Worm (Caenorhabditis elegans): Measurements from ENCODE around the gene B0491.6.

Gene B0491.6

ce11 chrII:11371981-11372380 is 23.8 kb upstream of the B0491.6 start, which contains the start of gene C33B4.2:
Gene C33B4.2, minus strand, starts transcription at chrII:11372145.
- TF ChIP-seq madf-2 (tag; optimal IDR thresholded peaks at IDR 0.05), result no peak
- TF ChIP-seq che-1 (tag; optimal IDR thresholded peaks at IDR 0.05), result no peak
- TF ChIP-seq hlh-6 (tag; optimal IDR thresholded peaks at IDR 0.05), result no peak
- no peak for TF ChIP-seq C38D4.7 (GFP tag; optimal IDR thresholded peaks at IDR 0.05)
- no peak for TF ChIP-seq pqm-1 (tag; optimal IDR thresholded peaks at IDR 0.05)
- TF ChIP-seq dve-1 (tag; optimal IDR thresholded peaks at IDR 0.05), result no peak
- no peak for TF ChIP-seq zip-5 (tag; optimal IDR thresholded peaks at IDR 0.05)
- TF ChIP-seq unc-86 (tag; optimal IDR thresholded peaks at IDR 0.05), result no peak
- no peak for TF ChIP-seq ttx-3 (tag; optimal IDR thresholded peaks at IDR 0.05)
- no peak for TF ChIP-seq pat-9 (tag; optimal IDR thresholded peaks at IDR 0.05)
- no peak for TF ChIP-seq unc-3 (GFP tag; conservative IDR thresholded peaks at IDR 0.05)
- no peak for TF ChIP-seq unc-3 (tag; optimal IDR thresholded peaks at IDR 0.05)
- TF ChIP-seq pax-1 (tag; optimal IDR thresholded peaks at IDR 0.05), result no peak
- TF ChIP-seq nhr-232 (tag; optimal IDR thresholded peaks at IDR 0.05), result no peak
- TF ChIP-seq syd-9 (tag; optimal IDR thresholded peaks at IDR 0.05), result no peak
- TF ChIP-seq K09A11.1 (tag; optimal IDR thresholded peaks at IDR 0.05; ENCODE audit: insufficient read depth), result no peak

- TF ChIP-seq ceh-18 (tag; optimal IDR thresholded peaks at IDR 0.05) (no peak), ceh-34 (tag; optimal IDR thresholded peaks at IDR 0.05) (no peak), elt-4 (tag; optimal IDR thresholded peaks at IDR 0.05) (no peak), dmd-4 (tag; optimal IDR thresholded peaks at IDR 0.05; ENCODE audit: borderline replicate concordance) (no peak), fax-1 (tag; optimal IDR thresholded peaks at IDR 0.05) (no peak), tbx-2 (tag; optimal IDR thresholded peaks at IDR 0.05) (no peak), odd-2 (tag; optimal IDR thresholded peaks at IDR 0.05) (no peak), che-1 (tag; optimal IDR thresholded peaks at IDR 0.05) (no peak), hlh-6 (tag; optimal IDR thresholded peaks at IDR 0.05) (no peak), rnt-1 (tag; optimal IDR thresholded peaks at IDR 0.05) (no peak), hlh-13 (GFP tag; optimal IDR thresholded peaks at IDR 0.05) (no peak), hlh-8 (tag; optimal IDR thresholded peaks at IDR 0.05) (no peak), Y22D7AL.16 (tag; optimal IDR thresholded peaks at IDR 0.05) (no peak), ceh-6 (GFP tag; optimal IDR thresholded peaks at IDR 0.05) (no peak), ahr-1 (tag; optimal IDR thresholded peaks at IDR 0.05) (no peak), ceh-2 (tag; optimal IDR thresholded peaks at IDR 0.05) (no peak), lim-6 (tag; optimal IDR thresholded peaks at IDR 0.05) (no peak)
Observed at ce11 chrII:11361751-11362150, 13.6 kb upstream of the B0491.6 start.

ce11 chrII:11353471-11353870 is 5.3 kb upstream of the B0491.6 start:
- peak; percentile 76 for TF ChIP-seq unc-42 (tag; optimal IDR thresholded peaks at IDR 0.05)
- TF ChIP-seq pha-2 (tag; optimal IDR thresholded peaks at IDR 0.05), result no peak

- TF ChIP-seq K02D7.2 (tag; optimal IDR thresholded peaks at IDR 0.05) (no peak), ceh-30 (tag; optimal IDR thresholded peaks at IDR 0.05) (no peak), npax-4 (tag; optimal IDR thresholded peaks at IDR 0.05) (no peak), hlh-30 (tag; optimal IDR thresholded peaks at IDR 0.05; ENCODE audit: insufficient read depth) (no peak), nfya-1 (tag; optimal IDR thresholded peaks at IDR 0.05) (no peak), ceh-22 (tag; optimal IDR thresholded peaks at IDR 0.05) (no peak), syd-9 (tag; optimal IDR thresholded peaks at IDR 0.05) (no peak), unc-42 (tag; optimal IDR thresholded peaks at IDR 0.05) (no peak), K09A11.1 (tag; optimal IDR thresholded peaks at IDR 0.05; ENCODE audit: insufficient read depth) (no peak), lim-6 (tag; optimal IDR thresholded peaks at IDR 0.05) (no peak), pag-3 (tag; optimal IDR thresholded peaks at IDR 0.05; ENCODE audit: borderline replicate concordance) (no peak), ceh-18 (tag; optimal IDR thresholded peaks at IDR 0.05) (no peak), nhr-11 (tag; optimal IDR thresholded peaks at IDR 0.05) (no peak), tbx-7 (tag; optimal IDR thresholded peaks at IDR 0.05) (no peak)
Observed at ce11 chrII:11351599-11351998, 3.5 kb upstream of the B0491.6 start, which contains the start of gene clh-2. Gene clh-2, plus strand, starts transcription at chrII:11351899.
